Worm (Caenorhabditis elegans) whole organism, L2 larva: ENCODE measurements around the gene slc-46A.
A peak's percentile ranks its signal among the peaks of the same experiment; 100 is the strongest.

Source experiments
- C34F6.9 ChIP-seq: fragments of 150-350 bp; optimal IDR thresholded peaks from 2 replicates; lab custom pipeline; 2014; ENCODE audit warnings: missing biosample characterization, missing genetic modification characterization
- F13H6.1 ChIP-seq: sonication (generic microtip); optimal IDR thresholded peaks from 2 replicates; lab custom pipeline; 2016; ENCODE audit warnings: missing genetic modification characterization, missing compliant biosample characterization
- R02D3.7 ChIP-seq: fragments of 150-350 bp; optimal IDR thresholded peaks from 2 replicates; lab custom pipeline; 2014; ENCODE audit warnings: missing biosample characterization, missing genetic modification characterization
- ZK546.5 ChIP-seq: sonication (generic microtip); optimal IDR thresholded peaks from 2 replicates; lab custom pipeline; 2017; ENCODE audit warnings: missing biosample characterization, missing genetic modification characterization
- alr-1 ChIP-seq: fragments of 150-350 bp; optimal IDR thresholded peaks from 2 replicates; lab custom pipeline; 2014; ENCODE audit warnings: missing biosample characterization, missing genetic modification characterization
- ama-1 ChIP-seq: fragments of 150-350 bp; optimal IDR thresholded peaks from 2 replicates; lab custom pipeline; 2018; ENCODE audit warnings: inconsistent platforms
- ceh-16 ChIP-seq: fragments of 150-350 bp; optimal IDR thresholded peaks from 2 replicates; lab custom pipeline; 2014; ENCODE audit warnings: missing biosample characterization, missing genetic modification characterization
- crh-2 ChIP-seq: sonication (generic microtip); optimal IDR thresholded peaks from 2 replicates; lab custom pipeline; 2017; ENCODE audit warnings: missing biosample characterization, missing genetic modification characterization
- dmd-4 ChIP-seq: sonication (generic microtip); optimal IDR thresholded peaks from 2 replicates; lab custom pipeline; 2017; ENCODE audit warnings: missing biosample characterization, missing genetic modification characterization
- egl-27 ChIP-seq: sonication (generic microtip); optimal IDR thresholded peaks from 3 replicates; lab custom pipeline; 2017; ENCODE audit warnings: missing biosample characterization, missing genetic modification reagents, missing genetic modification characterization
- elt-1 ChIP-seq: fragments of 150-350 bp; optimal IDR thresholded peaks from 2 replicates; lab custom pipeline; 2014; ENCODE audit warnings: missing biosample characterization, missing genetic modification characterization
- elt-3 ChIP-seq: sonication (generic microtip); optimal IDR thresholded peaks from 2 replicates; lab custom pipeline; 2017; ENCODE audit warnings: missing biosample characterization, missing genetic modification characterization
- fos-1 ChIP-seq: fragments of 150-350 bp; optimal IDR thresholded peaks from 2 replicates; lab custom pipeline; 2014; ENCODE audit warnings: missing biosample characterization, missing genetic modification characterization
- gmeb-1 ChIP-seq: fragments of 150-350 bp; optimal IDR thresholded peaks from 2 replicates; lab custom pipeline; 2014; ENCODE audit warnings: missing biosample characterization, missing genetic modification characterization
- lin-11 ChIP-seq: fragments of 150-350 bp; sonication (generic microtip); optimal IDR thresholded peaks from 2 replicates; lab custom pipeline; 2014; ENCODE audit warnings: missing biosample characterization, missing genetic modification characterization, inconsistent platforms, mixed read lengths
- lin-13 ChIP-seq: fragments of 150-350 bp; optimal IDR thresholded peaks from 2 replicates; lab custom pipeline; 2014; ENCODE audit warnings: missing biosample characterization, missing genetic modification reagents, missing genetic modification characterization
- lsy-2 ChIP-seq, 2 experiments: fragments of 150-350 bp in 1 of 2; sonication (generic microtip) in 1 of 2; optimal IDR thresholded peaks; 2 replicates each; lab custom pipeline; 2014 to 2017; ENCODE audit warnings: missing biosample characterization in 2 of 2, missing genetic modification characterization in 2 of 2
- mab-5 ChIP-seq: fragments of 150-350 bp; optimal IDR thresholded peaks from 2 replicates; lab custom pipeline; 2014; ENCODE audit warnings: missing biosample characterization, missing genetic modification characterization
- mbf-1 ChIP-seq: sonication (generic microtip); optimal IDR thresholded peaks from 2 replicates; lab custom pipeline; 2017; ENCODE audit warnings: missing biosample characterization, missing genetic modification characterization
- mdl-1 ChIP-seq, 2 experiments: fragments of 150-350 bp in 1 of 2; sonication (generic microtip) in 1 of 2; optimal IDR thresholded peaks; 2 replicates each; lab custom pipeline; 2017; ENCODE audit warnings: missing biosample characterization in 2 of 2, missing genetic modification characterization in 2 of 2
- nhr-10 ChIP-seq: sonication (generic microtip); optimal IDR thresholded peaks from 2 replicates; lab custom pipeline; 2017; ENCODE audit warnings: missing biosample characterization, missing genetic modification characterization
- nhr-129 ChIP-seq: fragments of 150-350 bp; optimal IDR thresholded peaks from 2 replicates; lab custom pipeline; 2014; ENCODE audit warnings: missing biosample characterization, missing genetic modification characterization
- nhr-21 ChIP-seq: fragments of 150-350 bp; optimal IDR thresholded peaks from 2 replicates; lab custom pipeline; 2014; ENCODE audit warnings: missing biosample characterization, missing genetic modification characterization
- nhr-23 ChIP-seq: fragments of 150-350 bp; optimal IDR thresholded peaks from 2 replicates; lab custom pipeline; 2014; ENCODE audit warnings: missing biosample characterization, missing genetic modification reagents, missing genetic modification characterization
- nhr-237 ChIP-seq: fragments of 150-350 bp; optimal IDR thresholded peaks from 2 replicates; lab custom pipeline; 2014; ENCODE audit warnings: missing biosample characterization, missing genetic modification characterization
- nhr-25 ChIP-seq: fragments of 150-350 bp; sonication (generic microtip); optimal IDR thresholded peaks from 3 replicates; lab custom pipeline; 2014; ENCODE audit warnings: missing biosample characterization, missing genetic modification characterization
- nhr-6 ChIP-seq: fragments of 150-350 bp; optimal IDR thresholded peaks from 2 replicates; lab custom pipeline; 2014; ENCODE audit warnings: missing biosample characterization, missing genetic modification characterization
- nhr-77 ChIP-seq: fragments of 150-350 bp; optimal IDR thresholded peaks from 2 replicates; lab custom pipeline; 2014; ENCODE audit warnings: missing biosample characterization, missing genetic modification characterization
- sem-4 ChIP-seq: fragments of 150-350 bp; optimal IDR thresholded peaks from 2 replicates; lab custom pipeline; 2014; ENCODE audit warnings: missing biosample characterization, missing genetic modification reagents, missing genetic modification characterization
- sma-3 ChIP-seq: sonication (generic microtip); optimal IDR thresholded peaks from 2 replicates; lab custom pipeline; 2016; ENCODE audit warnings: missing genetic modification reagents, missing genetic modification characterization, missing compliant biosample characterization
- sma-9 ChIP-seq, 2 experiments: fragments of 150-350 bp in 1 of 2; sonication (generic microtip) in 1 of 2; optimal IDR thresholded peaks; 2 replicates each; lab custom pipeline; 2014 to 2016; ENCODE audit warnings: missing genetic modification characterization in 2 of 2, mild to moderate bottlenecking in 1 of 2, missing biosample characterization in 1 of 2, missing compliant biosample characterization in 1 of 2, missing genetic modification reagents in 1 of 2, moderate library complexity in 1 of 2
- snpc-4 ChIP-seq: fragments of 150-350 bp; optimal IDR thresholded peaks from 2 replicates; lab custom pipeline; 2014; ENCODE audit warnings: missing biosample characterization, missing genetic modification characterization
- unc-39 ChIP-seq: fragments of 150-350 bp; optimal IDR thresholded peaks from 2 replicates; lab custom pipeline; 2014; ENCODE audit warnings: missing biosample characterization, missing genetic modification characterization
- unc-55 ChIP-seq: fragments of 150-350 bp; sonication (generic microtip); optimal IDR thresholded peaks from 3 replicates; lab custom pipeline; 2014; ENCODE audit warnings: missing biosample characterization, missing genetic modification reagents, missing genetic modification characterization
- zag-1 ChIP-seq: fragments of 150-350 bp; optimal IDR thresholded peaks from 2 replicates; lab custom pipeline; 2014; ENCODE audit warnings: missing biosample characterization, missing genetic modification characterization
- ztf-1 ChIP-seq: fragments of 200-800 bp; sonication (Bioruptor generic); conservative IDR thresholded peaks from 2 replicates; pipeline ENCODE4 v1.3.6; 2022; ENCODE audit warnings: missing genetic modification characterization, missing compliant biosample characterization
- ztf-4 ChIP-seq: fragments of 150-350 bp; optimal IDR thresholded peaks from 2 replicates; lab custom pipeline; 2014; ENCODE audit warnings: missing biosample characterization, missing genetic modification characterization

The slc-46A gene

ce11 chrIV:5364135-5364609 lies 45.1 kb downstream of the slc-46A start, which contains the start of the genes hda-6 and F41H10.4:
Gene hda-6 (minus strand): TSS chrIV:5364306.
Gene F41H10.4 (plus strand): TSS chrIV:5364559.
- TF ChIP-seq crh-2 (peak; percentile 72), nhr-77 (no peak), gmeb-1 (peak; percentile 80), nhr-6 (peak; percentile 66), nhr-129 (tag; lab: Kevin White, UChicago) (peak; percentile 76), ztf-1 (GFP tag; lab: Robert Waterston, UW) (no peak), mab-5 (tag; lab: Kevin White, UChicago) (peak; percentile 47), dmd-4 (tag; lab: Kevin White, UChicago) (no peak), C34F6.9 (peak; percentile 86), lsy-2 (tag; optimal IDR thresholded peaks at IDR 0.05; lab: Kevin White, UChicago) (peak; percentile 70 to 91), ztf-4 (tag; lab: Kevin White, UChicago) (no peak), sma-9 (GFP tag; optimal IDR thresholded peaks at IDR 0.05; lab: Kevin White, UChicago) (peak; percentile 83), sma-9 (tag; optimal IDR thresholded peaks at IDR 0.05; lab: Kevin White, UChicago) (no peak), F13H6.1 (peak; percentile 69), snpc-4 (tag; lab: Kevin White, UChicago) (no peak), R02D3.7 (tag; lab: Kevin White, UChicago) (peak; percentile 13), alr-1 (tag; lab: Kevin White, UChicago) (no peak), nhr-23 (tag; lab: Kevin White, UChicago) (no peak), fos-1 (tag; lab: Kevin White, UChicago) (peak; percentile 54), sem-4 (tag; lab: Kevin White, UChicago) (peak; percentile 37), lin-11 (peak; percentile 14), egl-27 (tag; lab: Kevin White, UChicago) (peak; percentile 24), lin-13 (GFP tag; lab: Kevin White, UChicago) (peak; percentile 59), mdl-1 (tag; optimal IDR thresholded peaks at IDR 0.05; lab: Kevin White, UChicago) (peak in 1 of 2 experiments; percentile 29), sma-3 (GFP tag; lab: Kevin White, UChicago) (peak; percentile 64), unc-55 (GFP tag; lab: Kevin White, UChicago) (peak; percentile 75), unc-39 (tag; lab: Kevin White, UChicago) (no peak), nhr-25 (tag; lab: Kevin White, UChicago) (peak; percentile 87), nhr-21 (tag; lab: Kevin White, UChicago) (peak; percentile 55)

DNA sequence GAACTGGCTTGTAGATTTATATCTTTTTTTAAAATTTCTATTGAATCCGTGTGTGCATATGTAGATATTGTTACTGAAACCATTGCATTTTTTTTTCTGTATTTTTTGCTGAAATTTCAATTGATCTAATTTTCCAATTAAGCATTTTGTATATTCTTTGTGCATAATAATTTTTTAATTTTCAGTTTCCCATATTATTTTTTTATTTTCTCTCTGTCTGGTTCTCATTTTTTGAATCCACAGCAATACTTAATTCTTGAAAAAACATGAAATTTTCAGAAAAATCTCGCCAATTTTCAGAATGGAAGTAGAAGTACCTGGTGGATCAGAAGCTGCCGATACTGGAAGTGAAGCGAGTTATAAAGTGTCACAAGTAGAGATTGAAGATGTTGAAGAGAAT lies 47.5 kb downstream of the slc-46A start, which contains the start of gene sand-1:
TSS of gene sand-1 (plus strand) at position 301 of the 400 bp plus-strand sequence.
- TF ChIP-seq ztf-1 (GFP tag; lab: Robert Waterston, UW): no peak
- TF ChIP-seq zag-1 (tag; lab: Kevin White, UChicago): no peak
- TF ChIP-seq fos-1 (tag; lab: Kevin White, UChicago): no peak
- TF ChIP-seq ama-1 (lab: Kevin White, UChicago): no peak
- no peak for TF ChIP-seq nhr-237 (tag; lab: Kevin White, UChicago)
- no peak for TF ChIP-seq gmeb-1
- TF ChIP-seq ceh-16 (tag; lab: Kevin White, UChicago): no peak
- no peak for TF ChIP-seq C34F6.9
- no peak for TF ChIP-seq sma-9 (GFP tag; optimal IDR thresholded peaks at IDR 0.05; lab: Kevin White, UChicago)
- TF ChIP-seq sma-9 (tag; optimal IDR thresholded peaks at IDR 0.05; lab: Kevin White, UChicago): no peak
- no peak for TF ChIP-seq F13H6.1

ce11 chrIV:5367899-5368298 lies 48.8 kb downstream of the slc-46A start:
- TF ChIP-seq ztf-1 (GFP tag; lab: Robert Waterston, UW): no peak
- TF ChIP-seq elt-1 (tag; lab: Kevin White, UChicago): no peak
- no peak for TF ChIP-seq elt-3 (tag; lab: Kevin White, UChicago)
- no peak for TF ChIP-seq ZK546.5
- TF ChIP-seq nhr-10 (tag; lab: Kevin White, UChicago): no peak
- no peak for TF ChIP-seq sem-4 (tag; lab: Kevin White, UChicago)
- TF ChIP-seq lsy-2 (tag; optimal IDR thresholded peaks at IDR 0.05; lab: Kevin White, UChicago): no peak
- no peak for TF ChIP-seq fos-1 (tag; lab: Kevin White, UChicago)
- no peak for TF ChIP-seq nhr-6
- TF ChIP-seq R02D3.7 (tag; lab: Kevin White, UChicago): no peak
- no peak for TF ChIP-seq mbf-1
- TF ChIP-seq sma-9 (GFP tag; optimal IDR thresholded peaks at IDR 0.05; lab: Kevin White, UChicago): no peak
- no peak for TF ChIP-seq sma-9 (tag; optimal IDR thresholded peaks at IDR 0.05; lab: Kevin White, UChicago)
